Fruit fly (Drosophila melanogaster): Measurements from ENCODE around the gene Atg14.

The Atg14 gene

dm6 chr3R:29122817-29123611 lies 6.8 kb downstream of the Atg14 start, which contains the start of the genes yem and Ctl2:
TSS of gene yem (minus strand) at chr3R:29122879.
TSS of gene Ctl2 (plus strand) at chr3R:29123370.
- TF ChIP-seq CG9139 (GFP tag; optimal IDR thresholded peaks at IDR 0.05): no peak
- no peak for TF ChIP-seq Gug (GFP tag; IDR thresholded peaks at IDR 0.05)
- TF ChIP-seq ss (GFP tag; optimal IDR thresholded peaks at IDR 0.05): peak in 1 of 2 experiments; percentile 9
- TF ChIP-seq Smox (GFP tag; optimal IDR thresholded peaks at IDR 0.05): no peak
- peak; percentile 85 for TF ChIP-seq lz (GFP tag; optimal IDR thresholded peaks at IDR 0.05)
- peak; percentile 82 for TF ChIP-seq CG31627 (GFP tag; optimal IDR thresholded peaks at IDR 0.05)
- TF ChIP-seq CG6276 (GFP tag; optimal IDR thresholded peaks at IDR 0.05): no peak
- peak; percentile 21 for TF ChIP-seq CG8632 (GFP tag; optimal IDR thresholded peaks at IDR 0.05)
- peak; percentile 49 for TF ChIP-seq CG8319 (GFP tag; optimal IDR thresholded peaks at IDR 0.05)
- peak; percentile 79 for TF ChIP-seq Ets21C (GFP tag; optimal IDR thresholded peaks at IDR 0.05)
- peak; percentile 26 for TF ChIP-seq CG16779 (tag; optimal IDR thresholded peaks at IDR 0.05)
- no peak for TF ChIP-seq CG34406 (GFP tag; optimal IDR thresholded peaks at IDR 0.05)
- TF ChIP-seq spab (GFP tag; optimal IDR thresholded peaks at IDR 0.05): no peak
- peak; percentile 30 for TF ChIP-seq Hr38 (GFP tag; optimal IDR thresholded peaks at IDR 0.05)
- TF ChIP-seq Eip75B (GFP tag; optimal IDR thresholded peaks at IDR 0.05): peak; percentile 79
- TF ChIP-seq CG3919 (GFP tag; optimal IDR thresholded peaks at IDR 0.05): peak; percentile 62
- no peak for TF ChIP-seq Lpt (GFP tag; optimal IDR thresholded peaks at IDR 0.05)
- peak in 1 of 2 experiments; percentile 40 for TF ChIP-seq salr (GFP tag; optimal IDR thresholded peaks at IDR 0.05)
- TF ChIP-seq Hr39 (GFP tag; optimal IDR thresholded peaks at IDR 0.05): peak; percentile 81
- peak; percentile 77 for TF ChIP-seq CG10631 (GFP tag; optimal IDR thresholded peaks at IDR 0.05)
- TF ChIP-seq Hr4 (GFP tag; optimal IDR thresholded peaks at IDR 0.05): no peak
- TF ChIP-seq Eip78C (GFP tag): peak; percentile 84
- peak; percentile 75 for TF ChIP-seq pdm3 (GFP tag; optimal IDR thresholded peaks at IDR 0.05)
- no peak for TF ChIP-seq CG4318 (GFP tag; optimal IDR thresholded peaks at IDR 0.05)
- peak; percentile 62 for TF ChIP-seq achi (GFP tag; optimal IDR thresholded peaks at IDR 0.05)
- no peak; the same call in none of the 2 replicates for TF ChIP-seq CG11294 (GFP tag; IDR thresholded peaks at IDR 0.05)
- peak; percentile 25 for TF ChIP-seq Ets96B (tag; optimal IDR thresholded peaks at IDR 0.05)
- TF ChIP-seq fkh (GFP tag; optimal IDR thresholded peaks at IDR 0.05): no peak
- TF ChIP-seq CG3032 (tag; optimal IDR thresholded peaks at IDR 0.05): peak; percentile 56
- peak; percentile 53 for TF ChIP-seq acj6 (GFP tag; optimal IDR thresholded peaks at IDR 0.05)
- TF ChIP-seq esn (GFP tag; optimal IDR thresholded peaks at IDR 0.05): peak; percentile 86
- peak; percentile 7 for TF ChIP-seq CG10669 (GFP tag; optimal IDR thresholded peaks at IDR 0.05)
- TF ChIP-seq topi (GFP tag; optimal IDR thresholded peaks at IDR 0.05): peak; percentile 75
- no peak for TF ChIP-seq fd85E (GFP tag; optimal IDR thresholded peaks at IDR 0.05)
- peak; percentile 74 for TF ChIP-seq vri (GFP tag; optimal IDR thresholded peaks at IDR 0.05)
- peak; percentile 30; the same call in 1 of the 2 replicates for TF ChIP-seq CG15336 (GFP tag; IDR thresholded peaks at IDR 0.05)
- TF ChIP-seq Eip93F (GFP tag; optimal IDR thresholded peaks at IDR 0.05): peak; percentile 29
- TF ChIP-seq CG8119 (GFP tag; IDR thresholded peaks at IDR 0.05): peak; percentile 35; the same call in 1 of the 3 replicates
- peak; percentile 77 for TF ChIP-seq CG32006 (GFP tag; optimal IDR thresholded peaks at IDR 0.05)
- TF ChIP-seq eg (GFP tag; IDR thresholded peaks at IDR 0.05): peak; percentile 39; the same call in 2 of the 3 replicates
- no peak for TF ChIP-seq net (GFP tag; optimal IDR thresholded peaks at IDR 0.05)
- peak; percentile 6 for TF ChIP-seq dsx (GFP tag; optimal IDR thresholded peaks at IDR 0.05; ENCODE audit: poor library complexity, severe bottlenecking)
- no peak for TF ChIP-seq CG6808 (GFP tag; optimal IDR thresholded peaks at IDR 0.05)
- TF ChIP-seq CG6163 (GFP tag; IDR thresholded peaks at IDR 0.05): peak; percentile 59
- peak; percentile 93 for TF ChIP-seq Sox14 (GFP tag; optimal IDR thresholded peaks at IDR 0.05)
- TF ChIP-seq CG1621 (tag; optimal IDR thresholded peaks at IDR 0.05): no peak
- peak; percentile 66 for TF ChIP-seq CG6792 (GFP tag; optimal IDR thresholded peaks at IDR 0.05)
- no peak for TF ChIP-seq Sox102F (GFP tag; optimal IDR thresholded peaks at IDR 0.05)
- peak; percentile 39 for TF ChIP-seq CG6854 (GFP tag; optimal IDR thresholded peaks at IDR 0.05)
- peak; percentile 95 for TF ChIP-seq svp (GFP tag)
- TF ChIP-seq CG11902 (GFP tag; optimal IDR thresholded peaks at IDR 0.05): peak; percentile 50

Data from whole organism, prepupa.